Worm (Caenorhabditis elegans) whole organism, L1 larva: Measurements from ENCODE around the gene gck-4.
A peak's percentile ranks its signal among the peaks of the same experiment; 100 is the strongest.

Experiments used
- aha-1 ChIP-seq: fragments of 150-350 bp; optimal IDR thresholded peaks from 2 replicates; lab custom pipeline; 2014; ENCODE audit warnings: missing biosample characterization, missing genetic modification characterization
- aly-2 ChIP-seq: fragments of 150-350 bp; optimal IDR thresholded peaks from 2 replicates; lab custom pipeline; 2014; ENCODE audit warnings: missing biosample characterization, missing genetic modification characterization
- blmp-1 ChIP-seq: fragments of 150-350 bp; optimal IDR thresholded peaks from 2 replicates; lab custom pipeline; 2014; ENCODE audit warnings: missing biosample characterization, missing genetic modification characterization
- ceh-63 ChIP-seq: fragments of 200-800 bp; sonication (Bioruptor generic); optimal IDR thresholded peaks from 2 replicates; lab custom pipeline; 2018; ENCODE audit warnings: mild to moderate bottlenecking, missing genetic modification characterization, missing compliant biosample characterization
- ceh-82 ChIP-seq, 3 experiments: fragments of 150-350 bp in 1 of 3; sonication (generic microtip) in 2 of 3; optimal IDR thresholded peaks; 2 replicates each; lab custom pipeline; 2014 to 2017; ENCODE audit warnings: missing biosample characterization in 3 of 3, missing genetic modification characterization in 3 of 3
- ceh-88 ChIP-seq: fragments of 200-800 bp; sonication (Bioruptor generic); IDR thresholded peaks from 2 replicates; pipeline ENCODE4 v1.3.6; 2022; ENCODE audit warnings: missing genetic modification characterization, missing compliant biosample characterization
- ceh-90 ChIP-seq: sonication (generic microtip); optimal IDR thresholded peaks from 2 replicates; lab custom pipeline; 2016; ENCODE audit warnings: missing genetic modification characterization, missing compliant biosample characterization
- dpl-1 ChIP-seq, 3 experiments: fragments of 150-350 bp in 2 of 3; sonication (generic microtip) in 1 of 3; optimal IDR thresholded peaks; 2 replicates each; lab custom pipeline; 2014 to 2017; ENCODE audit warnings: missing biosample characterization in 3 of 3, missing genetic modification characterization in 3 of 3, missing genetic modification reagents in 3 of 3
- efl-3 ChIP-seq: fragments of 200-800 bp; sonication (Bioruptor generic); optimal IDR thresholded peaks from 2 replicates; lab custom pipeline; 2018; ENCODE audit warnings: mild to moderate bottlenecking, missing genetic modification characterization, missing compliant biosample characterization
- egl-27 ChIP-seq, 2 experiments: fragments of 150-350 bp in 1 of 2; sonication (generic microtip); optimal IDR thresholded peaks; 3 replicates each; lab custom pipeline; 2017 to 2018; ENCODE audit warnings: missing biosample characterization in 2 of 2, missing genetic modification characterization in 2 of 2, missing genetic modification reagents in 2 of 2
- elt-2 ChIP-seq: sonication (generic microtip); optimal IDR thresholded peaks from 2 replicates; lab custom pipeline; 2016; ENCODE audit warnings: missing genetic modification characterization, mild to moderate bottlenecking, inconsistent platforms, missing compliant biosample characterization, missing genetic modification reagents
- elt-3 ChIP-seq, 6 experiments: fragments of 150-350 bp in 1 of 6; sonication (generic microtip); optimal IDR thresholded peaks; 2 replicates each; lab custom pipeline; 2017 to 2018; ENCODE audit warnings: missing biosample characterization in 6 of 6, missing genetic modification characterization in 6 of 6, inconsistent platforms in 1 of 6
- fkh-10 ChIP-seq: sonication (generic microtip); optimal IDR thresholded peaks from 2 replicates; lab custom pipeline; 2017; ENCODE audit warnings: missing biosample characterization, missing genetic modification reagents, missing genetic modification characterization
- fkh-4 ChIP-seq: sonication (generic microtip); optimal IDR thresholded peaks from 2 replicates; lab custom pipeline; 2016; ENCODE audit warnings: missing compliant biosample characterization, missing genetic modification characterization, borderline replicate concordance
- fkh-8 ChIP-seq: sonication (generic microtip); optimal IDR thresholded peaks from 2 replicates; lab custom pipeline; 2016; ENCODE audit warnings: mild to moderate bottlenecking, missing genetic modification characterization, missing compliant biosample characterization
- fos-1 ChIP-seq: fragments of 150-350 bp; optimal IDR thresholded peaks from 2 replicates; lab custom pipeline; 2014; ENCODE audit warnings: missing biosample characterization, missing genetic modification characterization
- grh-1 ChIP-seq: fragments of 200-800 bp; sonication (Bioruptor generic); IDR thresholded peaks from 2 replicates; pipeline ENCODE4 v1.3.6; 2022; ENCODE audit warnings: missing genetic modification reagents, missing genetic modification characterization, missing compliant biosample characterization
- hlh-17 ChIP-seq: fragments of 200-800 bp; sonication (Bioruptor generic); optimal IDR thresholded peaks from 2 replicates; lab custom pipeline; 2018; ENCODE audit warnings: missing genetic modification characterization, mild to moderate bottlenecking, missing compliant biosample characterization, moderate library complexity, borderline replicate concordance
- hlh-4 ChIP-seq: sonication (generic microtip); optimal IDR thresholded peaks from 2 replicates; lab custom pipeline; 2016; ENCODE audit warnings: mild to moderate bottlenecking, missing genetic modification characterization, missing compliant biosample characterization
- lin-13 ChIP-seq: fragments of 150-350 bp; optimal IDR thresholded peaks from 2 replicates; lab custom pipeline; 2014; ENCODE audit warnings: missing biosample characterization, missing genetic modification reagents, missing genetic modification characterization
- lin-14 ChIP-seq: fragments of 200-800 bp; sonication (Bioruptor generic); optimal IDR thresholded peaks from 2 replicates; lab custom pipeline; 2018; ENCODE audit warnings: mild to moderate bottlenecking, missing genetic modification characterization, moderate library complexity, missing compliant biosample characterization
- lin-35 ChIP-seq, 2 experiments: fragments of 150-350 bp; optimal IDR thresholded peaks; 2 replicates each; lab custom pipeline; 2014; ENCODE audit warnings: missing biosample characterization in 2 of 2, missing genetic modification characterization in 2 of 2, missing genetic modification reagents in 2 of 2
- lin-39 ChIP-seq: fragments of 150-350 bp; optimal IDR thresholded peaks from 2 replicates; lab custom pipeline; 2014; ENCODE audit warnings: missing biosample characterization, missing genetic modification reagents, missing genetic modification characterization
- lir-3 ChIP-seq: sonication (generic microtip); optimal IDR thresholded peaks from 2 replicates; lab custom pipeline; 2016; ENCODE audit warnings: mild to moderate bottlenecking, missing genetic modification characterization, moderate library complexity, missing compliant biosample characterization; ENCODE audit not compliant: poor library complexity
- lsy-2 ChIP-seq, 2 experiments: fragments of 150-350 bp; optimal IDR thresholded peaks; 2 replicates each; lab custom pipeline; 2014; ENCODE audit warnings: missing biosample characterization in 2 of 2, missing genetic modification characterization in 2 of 2
- mep-1 ChIP-seq: fragments of 150-350 bp; optimal IDR thresholded peaks from 2 replicates; lab custom pipeline; 2014; ENCODE audit warnings: missing biosample characterization, missing genetic modification characterization
- nhr-12 ChIP-seq: sonication (generic microtip); optimal IDR thresholded peaks from 2 replicates; lab custom pipeline; 2017; ENCODE audit warnings: missing biosample characterization, missing genetic modification characterization
- nhr-19 ChIP-seq: fragments of 200-800 bp; sonication (Bioruptor generic); conservative IDR thresholded peaks from 2 replicates; pipeline ENCODE4 v1.3.6; 2022; ENCODE audit warnings: missing genetic modification characterization, missing compliant biosample characterization
- nhr-28 ChIP-seq: fragments of 150-350 bp; optimal IDR thresholded peaks from 2 replicates; lab custom pipeline; 2014; ENCODE audit warnings: missing biosample characterization, missing genetic modification characterization
- nhr-71 ChIP-seq: sonication (generic microtip); optimal IDR thresholded peaks from 2 replicates; lab custom pipeline; 2016; ENCODE audit warnings: mild to moderate bottlenecking, missing genetic modification characterization, moderate library complexity, missing compliant biosample characterization
- nhr-85 ChIP-seq: sonication (generic microtip); peaks from one replicate; lab custom pipeline; 2016; ENCODE audit warnings: missing genetic modification characterization, inconsistent platforms, missing compliant biosample characterization
- nhr-90 ChIP-seq: sonication (generic microtip); optimal IDR thresholded peaks from 2 replicates; lab custom pipeline; 2016; ENCODE audit warnings: mild to moderate bottlenecking, missing genetic modification characterization, missing compliant biosample characterization; ENCODE audit not compliant: poor library complexity
- pax-3 ChIP-seq: fragments of 200-800 bp; sonication (Bioruptor generic); optimal IDR thresholded peaks from 2 replicates; lab custom pipeline; 2018; ENCODE audit warnings: mild to moderate bottlenecking, missing genetic modification characterization, moderate library complexity, missing compliant biosample characterization
- pqm-1 ChIP-seq: sonication (generic microtip); optimal IDR thresholded peaks from 3 replicates; lab custom pipeline; 2017; ENCODE audit warnings: missing biosample characterization, missing genetic modification characterization
- snpc-4 ChIP-seq: fragments of 150-350 bp; optimal IDR thresholded peaks from 2 replicates; lab custom pipeline; 2014; ENCODE audit warnings: missing biosample characterization, missing genetic modification characterization
- snu-23 ChIP-seq: sonication (generic microtip); optimal IDR thresholded peaks from 2 replicates; lab custom pipeline; 2016; ENCODE audit warnings: missing genetic modification characterization, missing compliant biosample characterization
- tbx-2 ChIP-seq: sonication (generic microtip); optimal IDR thresholded peaks from 2 replicates; lab custom pipeline; 2016; ENCODE audit warnings: missing genetic modification characterization, missing compliant biosample characterization
- tlp-1 ChIP-seq: fragments of 150-350 bp; optimal IDR thresholded peaks from 2 replicates; lab custom pipeline; 2014; ENCODE audit warnings: missing biosample characterization, missing genetic modification characterization
- unc-86 ChIP-seq: sonication (generic microtip); optimal IDR thresholded peaks from 2 replicates; lab custom pipeline; 2016; ENCODE audit warnings: missing genetic modification characterization, missing compliant biosample characterization
- xbp-1 ChIP-seq: sonication (generic microtip); optimal IDR thresholded peaks from 2 replicates; lab custom pipeline; 2016; ENCODE audit warnings: missing genetic modification characterization, missing compliant biosample characterization
- zip-4 ChIP-seq: fragments of 200-800 bp; sonication (Bioruptor generic); optimal IDR thresholded peaks from 2 replicates; lab custom pipeline; 2018; ENCODE audit warnings: mild to moderate bottlenecking, missing genetic modification characterization, moderate library complexity, missing compliant biosample characterization
- ztf-11 ChIP-seq, 2 experiments: sonication (generic microtip); optimal IDR thresholded peaks; 2 replicates each; lab custom pipeline; 2016 to 2017; ENCODE audit warnings: missing genetic modification characterization in 2 of 2, missing biosample characterization in 1 of 2, missing compliant biosample characterization in 1 of 2

Gene gck-4

ce11 chrX:13717053-13717671 is 40.2 kb downstream of the gck-4 start, which contains the start of gene shc-3:
Gene shc-3 (plus strand): TSS chrX:13717536.
- TF ChIP-seq aha-1 (no peak), nhr-85 (tag; lab: Kevin White, UChicago) (no peak), egl-27 (tag; optimal IDR thresholded peaks at IDR 0.05; lab: Kevin White, UChicago) (no peak), elt-2 (peak; percentile 58), hlh-17 (GFP tag; lab: Kevin White, UChicago) (no peak)
- TF ChIP-seq, all 84 proteins: peak for 1

- no peak for TF ChIP-seq tlp-1 (tag; lab: Kevin White, UChicago)
- no peak for TF ChIP-seq fkh-10
- TF ChIP-seq elt-3 (tag; optimal IDR thresholded peaks at IDR 0.05; lab: Kevin White, UChicago) = no peak
- no peak for TF ChIP-seq zip-4 (GFP tag; lab: Kevin White, UChicago)
- no peak for TF ChIP-seq ceh-63 (GFP tag; lab: Kevin White, UChicago)
- TF ChIP-seq fkh-8 = no peak
- TF ChIP-seq dpl-1 (GFP tag; optimal IDR thresholded peaks at IDR 0.05; lab: Kevin White, UChicago) = no peak
- TF ChIP-seq unc-86 (tag; lab: Kevin White, UChicago) = no peak
Measured at ce11 chrX:13722821-13723220, 45.8 kb downstream of the gck-4 start, which contains the start of gene poml-1. Gene poml-1 (minus strand): TSS chrX:13722921.

- TF ChIP-seq fkh-4 (tag; lab: Kevin White, UChicago) (no peak), ceh-88 (GFP tag; lab: Robert Waterston, UW) (no peak), fkh-8 (no peak), pqm-1 (tag; lab: Kevin White, UChicago) (no peak), lir-3 (tag; lab: Kevin White, UChicago) (no peak), lin-14 (GFP tag; lab: Kevin White, UChicago) (no peak), fkh-10 (no peak), nhr-19 (GFP tag; lab: Robert Waterston, UW) (no peak), nhr-28 (tag; lab: Kevin White, UChicago) (no peak)
Measured at ce11 chrX:13724364-13724763, 47.4 kb downstream of the gck-4 start, which contains the start of gene K11E4.6. Gene K11E4.6 (plus strand): TSS chrX:13724664.

ce11 chrX:13726285-13726684 is 49.3 kb downstream of the gck-4 start:
- TF ChIP-seq hlh-4 (tag; lab: Kevin White, UChicago) (no peak), mep-1 (no peak), efl-3 (GFP tag; lab: Kevin White, UChicago) (no peak), elt-3 (tag; optimal IDR thresholded peaks at IDR 0.05; lab: Kevin White, UChicago) (peak in 1 of 6 experiments; percentile 19), blmp-1 (tag; lab: Kevin White, UChicago) (peak; percentile 66), lin-39 (tag; lab: Kevin White, UChicago) (no peak)

ce11 chrX:13726874-13727343 is 49.9 kb downstream of the gck-4 start, which contains the start of gene pix-1:
Gene pix-1 (plus strand): TSS chrX:13727293.
- no peak for TF ChIP-seq ztf-11 (tag; optimal IDR thresholded peaks at IDR 0.05; lab: Kevin White, UChicago)
- TF ChIP-seq ceh-82 (tag; optimal IDR thresholded peaks at IDR 0.05; lab: Kevin White, UChicago) = peak in 2 of 3 experiments; percentile 47 to 53
- no peak for TF ChIP-seq tlp-1 (tag; lab: Kevin White, UChicago)
- TF ChIP-seq lsy-2 (tag; optimal IDR thresholded peaks at IDR 0.05; lab: Kevin White, UChicago) = peak; percentile 59 to 69
- TF ChIP-seq pqm-1 (tag; lab: Kevin White, UChicago) = no peak
- peak; percentile 84 for TF ChIP-seq nhr-71
- TF ChIP-seq snu-23 (GFP tag; lab: Kevin White, UChicago) = peak; percentile 81
- peak; percentile 44 to 45 for TF ChIP-seq lin-35 (GFP tag; optimal IDR thresholded peaks at IDR 0.05; lab: Kevin White, UChicago)
- peak; percentile 47 for TF ChIP-seq nhr-90 (tag; lab: Kevin White, UChicago)
- TF ChIP-seq lin-13 (GFP tag; lab: Kevin White, UChicago) = no peak
- TF ChIP-seq nhr-85 (tag; lab: Kevin White, UChicago) = peak; percentile 12
- TF ChIP-seq snpc-4 (tag; lab: Kevin White, UChicago) = peak; percentile 0
- TF ChIP-seq tbx-2 = peak; percentile 64
- TF ChIP-seq xbp-1 = peak; percentile 61
- no peak for TF ChIP-seq pax-3
- no peak for TF ChIP-seq nhr-12 (tag; lab: Kevin White, UChicago)
- peak; percentile 40 for TF ChIP-seq lin-39 (tag; lab: Kevin White, UChicago)
- peak; percentile 74 for TF ChIP-seq nhr-19 (GFP tag; lab: Robert Waterston, UW)
- TF ChIP-seq grh-1 (GFP tag; lab: Robert Waterston, UW) = no peak
- TF ChIP-seq aly-2 (tag; lab: Kevin White, UChicago) = no peak
- no peak for TF ChIP-seq fos-1
- peak in 1 of 6 experiments; percentile 36 for TF ChIP-seq elt-3 (tag; optimal IDR thresholded peaks at IDR 0.05; lab: Kevin White, UChicago)
- peak; percentile 81 for TF ChIP-seq mep-1
- no peak for TF ChIP-seq ceh-90 (tag; lab: Kevin White, UChicago)
